Worm (Caenorhabditis elegans): ENCODE results near the gene C25F9.9.

Gene C25F9.9

ce11 chrV:19436307-19436706 is 19.9 kb downstream of the C25F9.9 start, which contains the start of gene C25F9.14:
Gene C25F9.14, plus strand, starts transcription at chrV:19436484.
- no peak for TF ChIP-seq dao-5 (tag; optimal IDR thresholded peaks at IDR 0.05)
- no peak for TF ChIP-seq him-1 (tag; optimal IDR thresholded peaks at IDR 0.05)
- no peak for TF ChIP-seq W03F9.2 (tag; optimal IDR thresholded peaks at IDR 0.05)

- TF ChIP-seq dao-5 (tag; optimal IDR thresholded peaks at IDR 0.05) (no peak), him-1 (tag; optimal IDR thresholded peaks at IDR 0.05) (no peak), W03F9.2 (tag; optimal IDR thresholded peaks at IDR 0.05) (no peak)
Measured at ce11 chrV:19443599-19443998, 27.2 kb downstream of the C25F9.9 start.

- TF ChIP-seq dao-5 (tag; optimal IDR thresholded peaks at IDR 0.05): no peak
- no peak for TF ChIP-seq him-1 (tag; optimal IDR thresholded peaks at IDR 0.05)
- TF ChIP-seq W03F9.2 (tag; optimal IDR thresholded peaks at IDR 0.05): no peak
Measured at ce11 chrV:19445442-19445841, 29.0 kb downstream of the C25F9.9 start, which contains the start of gene M04C3.1. Gene M04C3.1, minus strand, starts transcription at chrV:19445605.

- no peak for TF ChIP-seq dao-5 (tag; optimal IDR thresholded peaks at IDR 0.05)
- no peak for TF ChIP-seq W03F9.2 (tag; optimal IDR thresholded peaks at IDR 0.05)
Measured at ce11 chrV:19448805-19449204, 32.4 kb downstream of the C25F9.9 start, which contains the start of gene M04C3.2. Gene M04C3.2, minus strand, starts transcription at chrV:19448905.

ce11 chrV:19449544-19449943 is 33.1 kb downstream of the C25F9.9 start, which contains the start of gene M04C3.5:
Gene M04C3.5, plus strand, starts transcription at chrV:19449733.
- no peak for TF ChIP-seq W03F9.2 (tag; optimal IDR thresholded peaks at IDR 0.05)
- no peak for TF ChIP-seq dao-5 (tag; optimal IDR thresholded peaks at IDR 0.05)
- TF ChIP-seq him-1 (tag; optimal IDR thresholded peaks at IDR 0.05): no peak

ce11 chrV:19455650-19456049 is 39.2 kb downstream of the C25F9.9 start, which contains the start of the genes Y43F8B.13 and Y43F8B.14:
Gene Y43F8B.13, plus strand, starts transcription at chrV:19455950.
Gene Y43F8B.14, minus strand, starts transcription at chrV:19455971.
- TF ChIP-seq him-1 (tag; optimal IDR thresholded peaks at IDR 0.05): no peak
- TF ChIP-seq W03F9.2 (tag; optimal IDR thresholded peaks at IDR 0.05): no peak
- no peak for TF ChIP-seq dao-5 (tag; optimal IDR thresholded peaks at IDR 0.05)

- no peak for TF ChIP-seq him-1 (tag; optimal IDR thresholded peaks at IDR 0.05)
- TF ChIP-seq W03F9.2 (tag; optimal IDR thresholded peaks at IDR 0.05): no peak
- no peak for TF ChIP-seq dao-5 (tag; optimal IDR thresholded peaks at IDR 0.05)
Measured at ce11 chrV:19457120-19457519, 40.7 kb downstream of the C25F9.9 start, which contains the start of gene Y43F8B.24. Gene Y43F8B.24, plus strand, starts transcription at chrV:19457420.

ce11 chrV:19462020-19462419 is 45.6 kb downstream of the C25F9.9 start, which contains the start of gene Y43F8B.15:
Gene Y43F8B.15, minus strand, starts transcription at chrV:19462120.
- TF ChIP-seq dao-5 (tag; optimal IDR thresholded peaks at IDR 0.05) (no peak), W03F9.2 (tag; optimal IDR thresholded peaks at IDR 0.05) (no peak), him-1 (tag; optimal IDR thresholded peaks at IDR 0.05) (no peak)

- no peak for TF ChIP-seq W03F9.2 (tag; optimal IDR thresholded peaks at IDR 0.05)
- TF ChIP-seq him-1 (tag; optimal IDR thresholded peaks at IDR 0.05): no peak
- no peak for TF ChIP-seq dao-5 (tag; optimal IDR thresholded peaks at IDR 0.05)
Measured at ce11 chrV:19462612-19463011, 46.2 kb downstream of the C25F9.9 start, which contains the start of gene Y43F8B.25. Gene Y43F8B.25, plus strand, starts transcription at chrV:19462912.

ce11 chrV:19467574-19467973 is 51.2 kb downstream of the C25F9.9 start, which contains the start of gene Y43F8B.23:
Gene Y43F8B.23, minus strand, starts transcription at chrV:19467648.
- TF ChIP-seq dao-5 (tag; optimal IDR thresholded peaks at IDR 0.05) (no peak), him-1 (tag; optimal IDR thresholded peaks at IDR 0.05) (no peak), W03F9.2 (tag; optimal IDR thresholded peaks at IDR 0.05) (no peak)

Data from whole organism, L4/young adult.